Fruit fly (Drosophila melanogaster): ENCODE measurements around the gene CG13937.

CG13937 gene

DNA sequence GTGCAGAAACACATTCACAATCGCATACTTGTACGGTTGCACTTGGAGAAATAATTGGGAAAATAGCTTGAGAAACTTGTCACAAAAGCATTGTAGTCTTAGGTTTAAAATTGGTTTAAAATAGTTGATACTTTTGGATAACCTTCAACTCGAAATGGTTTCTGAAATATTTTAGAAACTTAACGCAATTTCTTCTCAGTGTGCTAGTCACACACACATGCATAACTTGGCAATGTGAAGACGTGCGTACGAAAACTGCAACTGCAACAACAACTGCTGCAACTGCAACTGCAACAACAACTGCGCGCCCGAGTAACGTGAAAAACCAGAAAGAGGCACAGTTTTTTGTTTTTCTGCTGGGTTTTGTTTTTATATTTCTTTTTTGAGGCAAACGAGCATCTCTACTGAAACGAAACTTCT, 3.3 kb upstream of the CG13937 start (continued):
- TF ChIP-seq fu2 (GFP tag; optimal IDR thresholded peaks at IDR 0.05): peak; percentile 39
- TF ChIP-seq tap (tag; optimal IDR thresholded peaks at IDR 0.05): peak; percentile 90
- TF ChIP-seq HLH54F (GFP tag; optimal IDR thresholded peaks at IDR 0.05): peak; percentile 42
- peak; percentile 86 for TF ChIP-seq tin (GFP tag; optimal IDR thresholded peaks at IDR 0.05)
- peak; percentile 60 for TF ChIP-seq Meics (GFP tag; optimal IDR thresholded peaks at IDR 0.05)
- TF ChIP-seq repo (GFP tag; optimal IDR thresholded peaks at IDR 0.05): peak; percentile 78
- peak; percentile 83 for TF ChIP-seq D19A (tag; optimal IDR thresholded peaks at IDR 0.05)
- no peak for TF ChIP-seq CG7928 (GFP tag; optimal IDR thresholded peaks at IDR 0.05)
- peak; percentile 71 for TF ChIP-seq CG2202 (tag; optimal IDR thresholded peaks at IDR 0.05)
- TF ChIP-seq gce (GFP tag; IDR thresholded peaks at IDR 0.05): peak; percentile 75; the same call in 2 of the 3 replicates
- TF ChIP-seq CG11560 (tag; IDR thresholded peaks at IDR 0.05): no peak
- TF ChIP-seq Neu2 (GFP tag; optimal IDR thresholded peaks at IDR 0.05; ENCODE audit: borderline replicate concordance): peak; percentile 65
- TF ChIP-seq sug (tag; optimal IDR thresholded peaks at IDR 0.05): peak; percentile 9
- TF ChIP-seq fru (optimal IDR thresholded peaks at IDR 0.05): no peak
- peak; percentile 72 for TF ChIP-seq org-1 (GFP tag; optimal IDR thresholded peaks at IDR 0.05)
- TF ChIP-seq Hr51 (GFP tag; optimal IDR thresholded peaks at IDR 0.05): peak; percentile 61 to 86
- TF ChIP-seq Ada2b (GFP tag; IDR thresholded peaks at IDR 0.05): peak; percentile 82
- TF ChIP-seq CG2129 (GFP tag; IDR thresholded peaks at IDR 0.05; ENCODE audit: partially characterized antibody): no peak
- peak; percentile 96 for TF ChIP-seq ci (GFP tag; IDR thresholded peaks at IDR 0.05)
- peak; percentile 89 for TF ChIP-seq ken (GFP tag; IDR thresholded peaks at IDR 0.05)
- peak; percentile 61 for TF ChIP-seq cato (GFP tag; optimal IDR thresholded peaks at IDR 0.05; ENCODE audit: borderline replicate concordance)
- peak; percentile 78 for TF ChIP-seq CG8359 (GFP tag; optimal IDR thresholded peaks at IDR 0.05; ENCODE audit: borderline replicate concordance)
- TF ChIP-seq CG4854 (GFP tag; optimal IDR thresholded peaks at IDR 0.05): peak; percentile 68
- peak; percentile 68 for TF ChIP-seq Oaz (GFP tag; IDR thresholded peaks at IDR 0.05)
- TF ChIP-seq Ravus (GFP tag; IDR thresholded peaks at IDR 0.05): peak; percentile 73
- peak; percentile 76 for TF ChIP-seq CG30431 (GFP tag; optimal IDR thresholded peaks at IDR 0.05)
- peak; percentile 59 for TF ChIP-seq NK7.1 (GFP tag; optimal IDR thresholded peaks at IDR 0.05)
- TF ChIP-seq jumu (GFP tag; optimal IDR thresholded peaks at IDR 0.05): peak; percentile 80
- TF ChIP-seq crol (GFP tag; IDR thresholded peaks at IDR 0.05): no peak
- TF ChIP-seq BEAF-32 (GFP tag; optimal IDR thresholded peaks at IDR 0.05): no peak
- TF ChIP-seq sc (optimal IDR thresholded peaks at IDR 0.05): no peak
- TF ChIP-seq sc (GFP tag; optimal IDR thresholded peaks at IDR 0.05): peak; percentile 78
- TF ChIP-seq tx (GFP tag; optimal IDR thresholded peaks at IDR 0.05): peak; percentile 73
- peak; percentile 89 for TF ChIP-seq Xbp1 (GFP tag; optimal IDR thresholded peaks at IDR 0.05)
- peak; percentile 89 for TF ChIP-seq HLH3B (GFP tag; IDR thresholded peaks at IDR 0.05)
- TF ChIP-seq danr (GFP tag; IDR thresholded peaks at IDR 0.05): peak; percentile 73
- peak; percentile 86 for TF ChIP-seq CG13424 (tag; optimal IDR thresholded peaks at IDR 0.05)
- TF ChIP-seq CG1602 (GFP tag; optimal IDR thresholded peaks at IDR 0.05): peak; percentile 74
- TF ChIP-seq CG3995 (GFP tag; optimal IDR thresholded peaks at IDR 0.05): no peak
- peak; percentile 93 for TF ChIP-seq phol (tag; optimal IDR thresholded peaks at IDR 0.05)
- TF ChIP-seq CG18619 (GFP tag; optimal IDR thresholded peaks at IDR 0.05): peak; percentile 46
- TF ChIP-seq pita (GFP tag; optimal IDR thresholded peaks at IDR 0.05): no peak
- no peak for TF ChIP-seq usp (GFP tag; optimal IDR thresholded peaks at IDR 0.05)
- peak; percentile 32; the same call in 1 of the 2 replicates for TF ChIP-seq al (GFP tag; IDR thresholded peaks at IDR 0.05)
- peak; percentile 72 for TF ChIP-seq Six4 (GFP tag; optimal IDR thresholded peaks at IDR 0.05)
- no peak for TF ChIP-seq ash1 (GFP tag; optimal IDR thresholded peaks at IDR 0.05)
- TF ChIP-seq gcm (GFP tag; optimal IDR thresholded peaks at IDR 0.05): peak; percentile 59
- no peak for TF ChIP-seq lov (optimal IDR thresholded peaks at IDR 0.05)
- peak; percentile 91 for TF ChIP-seq lov (GFP tag; IDR thresholded peaks at IDR 0.05)
- TF ChIP-seq CG12071 (GFP tag; optimal IDR thresholded peaks at IDR 0.05): peak; percentile 76
- TF ChIP-seq btn (GFP tag; optimal IDR thresholded peaks at IDR 0.05): peak; percentile 89
- TF ChIP-seq CG12104 (GFP tag; optimal IDR thresholded peaks at IDR 0.05): peak; percentile 55

All from whole organism, embryonic.